Fruit fly (Drosophila melanogaster) S2 (cell line): ENCODE results near the gene ZIPIC.

Source experiments
- CG8478 ChIP-seq: fragments of >200 bp; optimal IDR thresholded peaks from 2 replicates; lab custom pipeline; 2018
- CTCF ChIP-seq, 2 experiments: fragments of >200 bp; optimal IDR thresholded peaks; 2 replicates each; lab custom pipeline; 2018

- TF ChIP-seq CG8478 (no peak), CTCF (optimal IDR thresholded peaks at IDR 0.05; lab: Kevin White, UChicago) (no peak)
Observed at dm6 chr3R:30009173-30009572, 27.5 kb downstream of the ZIPIC start, which contains the start of gene CG7912.
